Worm (Caenorhabditis elegans) whole organism, L1 larva: Measurements from ENCODE around the gene T24C4.2.

Source experiments
- C04F5.9 ChIP-seq: sonication (generic microtip); optimal IDR thresholded peaks from 2 replicates; lab custom pipeline; 2016; ENCODE audit warnings: missing genetic modification characterization, missing compliant biosample characterization
- C34B4.2 ChIP-seq: sonication (generic microtip); optimal IDR thresholded peaks from 2 replicates; lab custom pipeline; 2017; ENCODE audit warnings: mild to moderate bottlenecking, missing genetic modification characterization, missing compliant biosample characterization
- aha-1 ChIP-seq: fragments of 150-350 bp; optimal IDR thresholded peaks from 2 replicates; lab custom pipeline; 2014; ENCODE audit warnings: missing biosample characterization, missing genetic modification characterization
- alr-1 ChIP-seq: fragments of 200-800 bp; sonication (Bioruptor generic); optimal IDR thresholded peaks from 2 replicates; lab custom pipeline; 2018; ENCODE audit warnings: borderline replicate concordance, mild to moderate bottlenecking, missing genetic modification characterization, missing compliant biosample characterization
- ceh-63 ChIP-seq: fragments of 200-800 bp; sonication (Bioruptor generic); optimal IDR thresholded peaks from 2 replicates; lab custom pipeline; 2018; ENCODE audit warnings: mild to moderate bottlenecking, missing genetic modification characterization, missing compliant biosample characterization
- ceh-8 ChIP-seq: fragments of 200-800 bp; sonication (Bioruptor generic); optimal IDR thresholded peaks from 2 replicates; lab custom pipeline; 2018; ENCODE audit warnings: mild to moderate bottlenecking, missing genetic modification characterization, moderate library complexity, missing compliant biosample characterization
- ceh-82 ChIP-seq, 3 experiments: fragments of 150-350 bp in 1 of 3; sonication (generic microtip) in 2 of 3; optimal IDR thresholded peaks; 2 replicates each; lab custom pipeline; 2014 to 2017; ENCODE audit warnings: missing biosample characterization in 3 of 3, missing genetic modification characterization in 3 of 3
- ceh-88 ChIP-seq: fragments of 200-800 bp; sonication (Bioruptor generic); IDR thresholded peaks from 2 replicates; pipeline ENCODE4 v1.3.6; 2022; ENCODE audit warnings: missing genetic modification characterization, missing compliant biosample characterization
- ces-1 ChIP-seq: fragments of 150-350 bp; optimal IDR thresholded peaks from 2 replicates; lab custom pipeline; 2014; ENCODE audit warnings: missing biosample characterization, missing genetic modification reagents, missing genetic modification characterization
- dpl-1 ChIP-seq, 3 experiments: fragments of 150-350 bp in 2 of 3; sonication (generic microtip) in 1 of 3; optimal IDR thresholded peaks; 2 replicates each; lab custom pipeline; 2014 to 2017; ENCODE audit warnings: missing biosample characterization in 3 of 3, missing genetic modification characterization in 3 of 3, missing genetic modification reagents in 3 of 3
- dsc-1 ChIP-seq: sonication (generic microtip); optimal IDR thresholded peaks from 2 replicates; lab custom pipeline; 2016; ENCODE audit warnings: mild to moderate bottlenecking, missing genetic modification characterization, missing compliant biosample characterization
- efl-1 ChIP-seq, 4 experiments: fragments of 150-350 bp; optimal IDR thresholded peaks in 3 of 4; peaks in 1 of 4; 1 replicate in 1 of 4; 2 replicates in 3 of 4; lab custom pipeline; 2014; ENCODE audit warnings: missing biosample characterization in 2 of 4, missing genetic modification characterization in 2 of 4, missing genetic modification reagents in 2 of 4
- efl-3 ChIP-seq: fragments of 200-800 bp; sonication (Bioruptor generic); optimal IDR thresholded peaks from 2 replicates; lab custom pipeline; 2018; ENCODE audit warnings: mild to moderate bottlenecking, missing genetic modification characterization, missing compliant biosample characterization
- egl-13 ChIP-seq: sonication (generic microtip); optimal IDR thresholded peaks from 2 replicates; lab custom pipeline; 2016; ENCODE audit warnings: missing genotype, missing genetic modification reagents, missing genetic modification characterization, missing compliant biosample characterization
- egl-27 ChIP-seq, 2 experiments: fragments of 150-350 bp in 1 of 2; sonication (generic microtip); optimal IDR thresholded peaks; 3 replicates each; lab custom pipeline; 2017 to 2018; ENCODE audit warnings: missing biosample characterization in 2 of 2, missing genetic modification characterization in 2 of 2, missing genetic modification reagents in 2 of 2
- elt-2 ChIP-seq: sonication (generic microtip); optimal IDR thresholded peaks from 2 replicates; lab custom pipeline; 2016; ENCODE audit warnings: missing genetic modification characterization, mild to moderate bottlenecking, inconsistent platforms, missing compliant biosample characterization, missing genetic modification reagents
- fkh-10 ChIP-seq: sonication (generic microtip); optimal IDR thresholded peaks from 2 replicates; lab custom pipeline; 2017; ENCODE audit warnings: missing biosample characterization, missing genetic modification reagents, missing genetic modification characterization
- fkh-4 ChIP-seq: sonication (generic microtip); optimal IDR thresholded peaks from 2 replicates; lab custom pipeline; 2016; ENCODE audit warnings: missing compliant biosample characterization, missing genetic modification characterization, borderline replicate concordance
- hlh-17 ChIP-seq: fragments of 200-800 bp; sonication (Bioruptor generic); optimal IDR thresholded peaks from 2 replicates; lab custom pipeline; 2018; ENCODE audit warnings: missing genetic modification characterization, mild to moderate bottlenecking, missing compliant biosample characterization, moderate library complexity, borderline replicate concordance
- hlh-4 ChIP-seq: sonication (generic microtip); optimal IDR thresholded peaks from 2 replicates; lab custom pipeline; 2016; ENCODE audit warnings: mild to moderate bottlenecking, missing genetic modification characterization, missing compliant biosample characterization
- hpl-2 ChIP-seq: fragments of 150-350 bp; optimal IDR thresholded peaks from 2 replicates; lab custom pipeline; 2014; ENCODE audit warnings: missing biosample characterization, missing genetic modification reagents, missing genetic modification characterization
- irx-1 ChIP-seq: sonication (generic microtip); optimal IDR thresholded peaks from 2 replicates; lab custom pipeline; 2016; ENCODE audit warnings: missing genetic modification characterization, missing compliant biosample characterization
- isw-1 ChIP-seq: fragments of 200-800 bp; sonication (Bioruptor generic); IDR thresholded peaks from 2 replicates; pipeline ENCODE4 v1.3.6; 2022; ENCODE audit warnings: missing genetic modification characterization, missing compliant biosample characterization
- jun-1 ChIP-seq: fragments of 150-350 bp; optimal IDR thresholded peaks from 2 replicates; lab custom pipeline; 2014; ENCODE audit warnings: missing biosample characterization, missing genetic modification reagents, missing genetic modification characterization
- lin-13 ChIP-seq: fragments of 150-350 bp; optimal IDR thresholded peaks from 2 replicates; lab custom pipeline; 2014; ENCODE audit warnings: missing biosample characterization, missing genetic modification reagents, missing genetic modification characterization
- lin-14 ChIP-seq: fragments of 200-800 bp; sonication (Bioruptor generic); optimal IDR thresholded peaks from 2 replicates; lab custom pipeline; 2018; ENCODE audit warnings: mild to moderate bottlenecking, missing genetic modification characterization, moderate library complexity, missing compliant biosample characterization
- lin-35 ChIP-seq, 2 experiments: fragments of 150-350 bp; optimal IDR thresholded peaks; 2 replicates each; lab custom pipeline; 2014; ENCODE audit warnings: missing biosample characterization in 2 of 2, missing genetic modification characterization in 2 of 2, missing genetic modification reagents in 2 of 2
- mdl-1 ChIP-seq, 2 experiments: fragments of 150-350 bp; optimal IDR thresholded peaks; 2 replicates each; lab custom pipeline; 2014 to 2017; ENCODE audit warnings: missing biosample characterization in 2 of 2, missing genetic modification characterization in 2 of 2, inconsistent platforms in 1 of 2
- mep-1 ChIP-seq: fragments of 150-350 bp; optimal IDR thresholded peaks from 2 replicates; lab custom pipeline; 2014; ENCODE audit warnings: missing biosample characterization, missing genetic modification characterization
- nhr-19 ChIP-seq: fragments of 200-800 bp; sonication (Bioruptor generic); conservative IDR thresholded peaks from 2 replicates; pipeline ENCODE4 v1.3.6; 2022; ENCODE audit warnings: missing genetic modification characterization, missing compliant biosample characterization
- nhr-20 ChIP-seq: sonication (generic microtip); optimal IDR thresholded peaks from 2 replicates; lab custom pipeline; 2016; ENCODE audit warnings: mild to moderate bottlenecking, missing genetic modification characterization, missing compliant biosample characterization
- nhr-237 ChIP-seq: fragments of 150-350 bp; optimal IDR thresholded peaks from 2 replicates; lab custom pipeline; 2014; ENCODE audit warnings: missing biosample characterization, missing genetic modification characterization
- nhr-76 ChIP-seq: sonication (generic microtip); optimal IDR thresholded peaks from 2 replicates; lab custom pipeline; 2017; ENCODE audit warnings: missing biosample characterization, missing genetic modification characterization
- nhr-84 ChIP-seq: sonication (generic microtip); optimal IDR thresholded peaks from 2 replicates; lab custom pipeline; 2017; ENCODE audit warnings: missing biosample characterization, missing genetic modification characterization
- nhr-85 ChIP-seq: sonication (generic microtip); peaks from one replicate; lab custom pipeline; 2016; ENCODE audit warnings: missing genetic modification characterization, inconsistent platforms, missing compliant biosample characterization
- nhr-90 ChIP-seq: sonication (generic microtip); optimal IDR thresholded peaks from 2 replicates; lab custom pipeline; 2016; ENCODE audit warnings: mild to moderate bottlenecking, missing genetic modification characterization, missing compliant biosample characterization; ENCODE audit not compliant: poor library complexity
- pax-3 ChIP-seq: fragments of 200-800 bp; sonication (Bioruptor generic); optimal IDR thresholded peaks from 2 replicates; lab custom pipeline; 2018; ENCODE audit warnings: mild to moderate bottlenecking, missing genetic modification characterization, moderate library complexity, missing compliant biosample characterization
- pqm-1 ChIP-seq: sonication (generic microtip); optimal IDR thresholded peaks from 3 replicates; lab custom pipeline; 2017; ENCODE audit warnings: missing biosample characterization, missing genetic modification characterization
- snu-23 ChIP-seq: sonication (generic microtip); optimal IDR thresholded peaks from 2 replicates; lab custom pipeline; 2016; ENCODE audit warnings: missing genetic modification characterization, missing compliant biosample characterization
- sox-4 ChIP-seq: sonication (generic microtip); optimal IDR thresholded peaks from 2 replicates; lab custom pipeline; 2016; ENCODE audit warnings: missing genetic modification characterization, missing compliant biosample characterization
- sup-37 ChIP-seq: fragments of 200-800 bp; sonication (Bioruptor generic); optimal IDR thresholded peaks from 2 replicates; lab custom pipeline; 2018; ENCODE audit warnings: mild to moderate bottlenecking, missing genetic modification characterization, missing compliant biosample characterization
- tbx-2 ChIP-seq: sonication (generic microtip); optimal IDR thresholded peaks from 2 replicates; lab custom pipeline; 2016; ENCODE audit warnings: missing genetic modification characterization, missing compliant biosample characterization
- unc-62 ChIP-seq: fragments of 150-350 bp; optimal IDR thresholded peaks from 2 replicates; lab custom pipeline; 2014; ENCODE audit warnings: missing biosample characterization, missing genetic modification reagents, missing genetic modification characterization
- unc-86 ChIP-seq: sonication (generic microtip); optimal IDR thresholded peaks from 2 replicates; lab custom pipeline; 2016; ENCODE audit warnings: missing genetic modification characterization, missing compliant biosample characterization
- vab-15 ChIP-seq: sonication (generic microtip); optimal IDR thresholded peaks from 2 replicates; lab custom pipeline; 2017; ENCODE audit warnings: missing genotype, mild to moderate bottlenecking, missing genetic modification characterization, missing compliant biosample characterization
- xbp-1 ChIP-seq: sonication (generic microtip); optimal IDR thresholded peaks from 2 replicates; lab custom pipeline; 2016; ENCODE audit warnings: missing genetic modification characterization, missing compliant biosample characterization
- zip-4 ChIP-seq: fragments of 200-800 bp; sonication (Bioruptor generic); optimal IDR thresholded peaks from 2 replicates; lab custom pipeline; 2018; ENCODE audit warnings: mild to moderate bottlenecking, missing genetic modification characterization, moderate library complexity, missing compliant biosample characterization
- ztf-11 ChIP-seq, 2 experiments: sonication (generic microtip); optimal IDR thresholded peaks; 2 replicates each; lab custom pipeline; 2016 to 2017; ENCODE audit warnings: missing genetic modification characterization in 2 of 2, missing biosample characterization in 1 of 2, missing compliant biosample characterization in 1 of 2
- ztf-4 ChIP-seq: fragments of 150-350 bp; optimal IDR thresholded peaks from 2 replicates; lab custom pipeline; 2014; ENCODE audit warnings: missing biosample characterization, missing genetic modification characterization

The T24C4.2 gene

ce11 chrIII:834443-834815, 35.3 kb downstream of the T24C4.2 start:
- TF ChIP-seq aha-1 (tag; lab: Kevin White, UChicago) (no peak), ceh-88 (GFP tag; lab: Robert Waterston, UW) (no peak), nhr-85 (tag; lab: Kevin White, UChicago) (peak; percentile 64), egl-13 (tag; lab: Kevin White, UChicago) (no peak), sox-4 (tag; lab: Kevin White, UChicago) (no peak), mdl-1 (tag; optimal IDR thresholded peaks at IDR 0.05; lab: Kevin White, UChicago) (peak in 1 of 2 experiments; percentile 7), hlh-4 (no peak), ceh-8 (GFP tag; lab: Kevin White, UChicago) (no peak), zip-4 (GFP tag; lab: Kevin White, UChicago) (peak; percentile 7), C34B4.2 (tag; lab: Kevin White, UChicago) (peak; percentile 24), nhr-84 (no peak), pqm-1 (tag; lab: Kevin White, UChicago) (no peak), hpl-2 (GFP tag; lab: Kevin White, UChicago) (no peak), fkh-4 (no peak), nhr-20 (tag; lab: Kevin White, UChicago) (no peak), nhr-19 (GFP tag; lab: Robert Waterston, UW) (no peak), efl-3 (GFP tag; lab: Kevin White, UChicago) (no peak), ceh-82 (tag; optimal IDR thresholded peaks at IDR 0.05; lab: Kevin White, UChicago) (no peak), lin-35 (GFP tag; optimal IDR thresholded peaks at IDR 0.05; lab: Kevin White, UChicago) (no peak), sup-37 (GFP tag; lab: Kevin White, UChicago) (no peak), dpl-1 (GFP tag; optimal IDR thresholded peaks at IDR 0.05; lab: Kevin White, UChicago) (no peak), xbp-1 (tag; lab: Kevin White, UChicago) (no peak), snu-23 (no peak), efl-1 (optimal IDR thresholded peaks at IDR 0.05; lab: Kevin White, UChicago) (no peak), efl-1 (GFP tag; optimal IDR thresholded peaks at IDR 0.05 in 1 of 2; lab: Kevin White, UChicago) (no peak), alr-1 (tag; lab: Kevin White, UChicago) (no peak), mep-1 (tag; lab: Kevin White, UChicago) (no peak), unc-62 (GFP tag; lab: Kevin White, UChicago) (no peak), isw-1 (GFP tag; lab: Robert Waterston, UW) (no peak), C04F5.9 (tag; lab: Kevin White, UChicago) (no peak), pax-3 (tag; lab: Kevin White, UChicago) (no peak), nhr-76 (tag; lab: Kevin White, UChicago) (no peak)

- TF ChIP-seq dsc-1 (tag; lab: Kevin White, UChicago) (peak; percentile 65), egl-27 (tag; optimal IDR thresholded peaks at IDR 0.05; lab: Kevin White, UChicago) (peak; percentile 74 to 78), fkh-10 (peak; percentile 81), mep-1 (tag; lab: Kevin White, UChicago) (peak; percentile 93), nhr-90 (tag; lab: Kevin White, UChicago) (peak; percentile 84), C04F5.9 (tag; lab: Kevin White, UChicago) (no peak), ztf-11 (tag; optimal IDR thresholded peaks at IDR 0.05; lab: Kevin White, UChicago) (peak in 1 of 2 experiments; percentile 11), nhr-85 (tag; lab: Kevin White, UChicago) (peak; percentile 97), ztf-4 (tag; lab: Kevin White, UChicago) (peak; percentile 37), lin-13 (GFP tag; lab: Kevin White, UChicago) (peak; percentile 91), unc-86 (tag; lab: Kevin White, UChicago) (peak; percentile 80), lin-14 (GFP tag; lab: Kevin White, UChicago) (peak; percentile 99), nhr-237 (peak; percentile 90), pqm-1 (tag; lab: Kevin White, UChicago) (peak; percentile 84), irx-1 (peak; percentile 78), ceh-88 (GFP tag; lab: Robert Waterston, UW) (peak; percentile 45; the same call in 1 of the 2 replicates), ces-1 (GFP tag; lab: Kevin White, UChicago) (no peak), xbp-1 (tag; lab: Kevin White, UChicago) (peak; percentile 82), tbx-2 (peak; percentile 86), vab-15 (no peak), ceh-63 (GFP tag; lab: Kevin White, UChicago) (no peak), hlh-17 (GFP tag; lab: Kevin White, UChicago) (no peak), jun-1 (tag; lab: Kevin White, UChicago) (peak; percentile 95), elt-2 (tag; lab: Kevin White, UChicago) (peak; percentile 63), nhr-76 (tag; lab: Kevin White, UChicago) (no peak)
Measured at ce11 chrIII:833711-834442, 35.9 kb downstream of the T24C4.2 start.
